Worm (Caenorhabditis elegans) whole organism, late embryonic: ENCODE measurements around the gene snt-7.

ENCODE experiments used
- ama-1 ChIP-seq: fragments of 150-350 bp; optimal IDR thresholded peaks from 2 replicates; lab custom pipeline; 2014
- ceh-31 ChIP-seq: sonication (generic microtip); optimal IDR thresholded peaks from 2 replicates; lab custom pipeline; 2016; ENCODE audit warnings: missing genetic modification characterization, missing compliant biosample characterization
- ceh-6 ChIP-seq: fragments of 200-800 bp; sonication (Bioruptor generic); optimal IDR thresholded peaks from 2 replicates; lab custom pipeline; 2018; ENCODE audit warnings: mild to moderate bottlenecking, missing genetic modification characterization, missing compliant biosample characterization
- ceh-9 ChIP-seq: sonication (generic microtip); optimal IDR thresholded peaks from 2 replicates; lab custom pipeline; 2016; ENCODE audit warnings: mild to moderate bottlenecking, missing genetic modification characterization, inconsistent platforms, missing compliant biosample characterization
- dve-1 ChIP-seq: sonication (generic microtip); optimal IDR thresholded peaks from 2 replicates; lab custom pipeline; 2017; ENCODE audit warnings: antibody characterized with exemption, mild to moderate bottlenecking, missing genetic modification characterization, missing compliant biosample characterization
- fkh-10 ChIP-seq: fragments of 150-350 bp; optimal IDR thresholded peaks from 2 replicates; lab custom pipeline; 2014; ENCODE audit warnings: missing biosample characterization, missing genetic modification reagents, missing genetic modification characterization
- nfya-1 ChIP-seq: sonication (generic microtip); optimal IDR thresholded peaks from 2 replicates; lab custom pipeline; 2017; ENCODE audit warnings: missing genetic modification characterization, mild to moderate bottlenecking, missing compliant biosample characterization, antibody characterized with exemption, moderate library complexity
- nhr-232 ChIP-seq: sonication (generic microtip); optimal IDR thresholded peaks from 2 replicates; lab custom pipeline; 2016; ENCODE audit warnings: missing genetic modification characterization, missing compliant biosample characterization
- pag-3 ChIP-seq: sonication (generic microtip); optimal IDR thresholded peaks from 2 replicates; lab custom pipeline; 2016; ENCODE audit warnings: missing compliant biosample characterization, missing genetic modification characterization, borderline replicate concordance
- pha-4 ChIP-seq: fragments of 150-350 bp; optimal IDR thresholded peaks from 2 replicates; lab custom pipeline; 2018; ENCODE audit warnings: missing biosample characterization, missing genetic modification reagents, missing genetic modification characterization
- rnt-1 ChIP-seq: sonication (generic microtip); optimal IDR thresholded peaks from 2 replicates; lab custom pipeline; 2016; ENCODE audit warnings: missing genetic modification characterization, missing compliant biosample characterization

DNA sequence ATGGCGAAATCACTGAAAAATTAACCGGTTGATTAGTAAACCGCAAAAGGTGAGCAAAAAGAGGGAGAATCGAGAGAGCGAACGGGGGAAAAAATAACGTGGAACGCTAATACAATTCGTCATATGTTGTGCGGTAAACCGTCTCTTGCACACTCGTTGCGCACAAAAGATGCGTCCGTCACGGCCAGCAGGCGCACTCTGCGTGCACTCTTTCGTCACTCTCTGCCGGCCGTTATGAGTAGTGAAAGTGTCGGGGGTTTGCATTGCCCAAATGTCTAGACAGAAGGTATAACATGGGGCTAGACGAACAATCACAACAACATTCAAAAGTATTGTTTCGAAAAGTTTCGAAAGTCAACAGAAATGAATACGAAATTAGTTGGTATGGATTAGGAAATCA lies 17.5 kb downstream of the snt-7 start, which contains the start of gene pkhm-2:
- TF ChIP-seq dve-1 (tag; lab: Kevin White, UChicago) (peak; percentile 19), ceh-31 (tag; lab: Kevin White, UChicago) (peak; percentile 71), rnt-1 (tag; lab: Kevin White, UChicago) (peak; percentile 62), ceh-6 (GFP tag; lab: Kevin White, UChicago) (peak; percentile 31), ceh-9 (tag; lab: Kevin White, UChicago) (no peak), ama-1 (lab: Kevin White, UChicago) (no peak), pha-4 (tag; lab: Kevin White, UChicago) (no peak), nhr-232 (peak; percentile 40), fkh-10 (no peak), nfya-1 (tag; lab: Kevin White, UChicago) (peak; percentile 59), pag-3 (tag; lab: Kevin White, UChicago) (no peak)
